Fruit fly (Drosophila melanogaster): Measurements from ENCODE around the gene CG1943.

dm6 chr3R:7060467-7060866, 14.2 kb upstream of the CG1943 start, which contains the start of gene djl:
- no peak for TF ChIP-seq CTCF (optimal IDR thresholded peaks at IDR 0.05)
- TF ChIP-seq CG8478 (optimal IDR thresholded peaks at IDR 0.05) = no peak

Data from S2 (cell line).